Worm (Caenorhabditis elegans) whole organism, late embryonic: ENCODE data around the gene Y19D2B.1.

Experiments
- F13H6.1 ChIP-seq: sonication (generic microtip); optimal IDR thresholded peaks from 2 replicates; lab custom pipeline; 2016; ENCODE audit warnings: missing genetic modification characterization, missing compliant biosample characterization
- ceh-22 ChIP-seq: sonication (generic microtip); optimal IDR thresholded peaks from 2 replicates; lab custom pipeline; 2017; ENCODE audit warnings: missing biosample characterization, missing genetic modification characterization
- elt-2 ChIP-seq: sonication (generic microtip); optimal IDR thresholded peaks from 2 replicates; lab custom pipeline; 2016; ENCODE audit warnings: missing genetic modification reagents, missing genetic modification characterization, missing compliant biosample characterization
- elt-4 ChIP-seq: sonication (generic microtip); optimal IDR thresholded peaks from 2 replicates; lab custom pipeline; 2016; ENCODE audit warnings: missing genetic modification characterization, missing compliant biosample characterization
- fax-1 ChIP-seq: sonication (generic microtip); optimal IDR thresholded peaks from 2 replicates; lab custom pipeline; 2016; ENCODE audit warnings: missing genotype, missing genetic modification characterization, missing compliant biosample characterization
- fkh-10 ChIP-seq: fragments of 150-350 bp; optimal IDR thresholded peaks from 2 replicates; lab custom pipeline; 2014; ENCODE audit warnings: missing biosample characterization, missing genetic modification reagents, missing genetic modification characterization
- fkh-6 ChIP-seq: sonication (generic microtip); optimal IDR thresholded peaks from 2 replicates; lab custom pipeline; 2016; ENCODE audit warnings: missing genetic modification characterization, missing compliant biosample characterization
- hlh-30 ChIP-seq: sonication (generic microtip); optimal IDR thresholded peaks from 2 replicates; lab custom pipeline; 2017; ENCODE audit warnings: antibody characterized with exemption, missing genetic modification characterization, missing compliant biosample characterization; ENCODE audit not compliant: insufficient read depth
- hlh-8 ChIP-seq: sonication (generic microtip); optimal IDR thresholded peaks from 2 replicates; lab custom pipeline; 2016; ENCODE audit warnings: missing genotype, missing genetic modification characterization, missing compliant biosample characterization
- nfya-1 ChIP-seq: sonication (generic microtip); optimal IDR thresholded peaks from 2 replicates; lab custom pipeline; 2017; ENCODE audit warnings: missing genetic modification characterization, mild to moderate bottlenecking, missing compliant biosample characterization, antibody characterized with exemption, moderate library complexity
- pha-2 ChIP-seq: sonication (generic microtip); optimal IDR thresholded peaks from 2 replicates; lab custom pipeline; 2017; ENCODE audit warnings: mild to moderate bottlenecking, missing genetic modification characterization, missing compliant biosample characterization
- rnt-1 ChIP-seq: sonication (generic microtip); optimal IDR thresholded peaks from 2 replicates; lab custom pipeline; 2016; ENCODE audit warnings: missing genetic modification characterization, missing compliant biosample characterization
- ztf-16 ChIP-seq: sonication (generic microtip); optimal IDR thresholded peaks from 2 replicates; lab custom pipeline; 2017; ENCODE audit warnings: missing genetic modification characterization, missing compliant biosample characterization

- TF ChIP-seq ztf-16 (tag; lab: Kevin White, UChicago) = no peak
- no peak for TF ChIP-seq hlh-8 (tag; lab: Kevin White, UChicago)
- TF ChIP-seq fkh-10 (GFP tag; lab: Kevin White, UChicago) = no peak
- TF ChIP-seq pha-2 (tag; lab: Kevin White, UChicago) = no peak
- TF ChIP-seq hlh-30 (tag; lab: Kevin White, UChicago) = no peak
- no peak for TF ChIP-seq elt-4
- TF ChIP-seq elt-2 (tag; lab: Kevin White, UChicago) = no peak
- no peak for TF ChIP-seq fkh-6 (tag; lab: Kevin White, UChicago)
- TF ChIP-seq nfya-1 (tag; lab: Kevin White, UChicago) = no peak
- TF ChIP-seq F13H6.1 (tag; lab: Kevin White, UChicago) = no peak
- TF ChIP-seq ceh-22 (tag; lab: Kevin White, UChicago) = no peak
- no peak for TF ChIP-seq fax-1 (tag; lab: Kevin White, UChicago)
- no peak for TF ChIP-seq rnt-1 (tag; lab: Kevin White, UChicago)
Observed at ce11 chrII:10914366-10914765, 8.4 kb downstream of the Y19D2B.1 start, which contains the start of gene F44F4.15.
